Worm (Caenorhabditis elegans): ENCODE results near the gene F09B12.5.
A peak's percentile ranks its signal among the peaks of the same experiment; 100 is the strongest.

- TF ChIP-seq lin-13 (GFP tag; optimal IDR thresholded peaks at IDR 0.05): peak; percentile 7
- TF ChIP-seq crh-2 (tag; optimal IDR thresholded peaks at IDR 0.05): no peak
- TF ChIP-seq nhr-11 (tag; optimal IDR thresholded peaks at IDR 0.05): no peak
- no peak for TF ChIP-seq ztf-11 (tag; optimal IDR thresholded peaks at IDR 0.05)
- TF ChIP-seq snpc-4 (tag; optimal IDR thresholded peaks at IDR 0.05): no peak
- TF ChIP-seq mdl-1 (tag; optimal IDR thresholded peaks at IDR 0.05): no peak
- no peak for TF ChIP-seq nhr-23 (tag; optimal IDR thresholded peaks at IDR 0.05)
- TF ChIP-seq skn-1 (tag; optimal IDR thresholded peaks at IDR 0.05): no peak
- no peak for TF ChIP-seq peb-1 (tag; optimal IDR thresholded peaks at IDR 0.05)
- no peak for TF ChIP-seq elt-1 (tag; optimal IDR thresholded peaks at IDR 0.05)
- no peak for TF ChIP-seq ama-1 (optimal IDR thresholded peaks at IDR 0.05)
Measured at ce11 chrX:15083795-15084194, 700 bp upstream of the F09B12.5 start, which contains the start of gene H40L08.1.

Measured in whole organism, L2 larva.